Worm (Caenorhabditis elegans) whole organism, L4/young adult: Measurements from ENCODE around the gene C08F1.11.

Experiments used
- W03F9.2 ChIP-seq: fragments of 150-350 bp; optimal IDR thresholded peaks from 2 replicates; lab custom pipeline; 2014; ENCODE audit warnings: missing biosample characterization, missing genetic modification characterization
- dao-5 ChIP-seq: sonication (generic microtip); optimal IDR thresholded peaks from 2 replicates; lab custom pipeline; 2016; ENCODE audit warnings: missing genotype, missing genetic modification characterization, moderate library complexity, missing compliant biosample characterization
- him-1 ChIP-seq: sonication (generic microtip); optimal IDR thresholded peaks from 2 replicates; lab custom pipeline; 2016; ENCODE audit warnings: missing genotype, missing genetic modification reagents, missing genetic modification characterization, missing compliant biosample characterization

Gene C08F1.11

DNA sequence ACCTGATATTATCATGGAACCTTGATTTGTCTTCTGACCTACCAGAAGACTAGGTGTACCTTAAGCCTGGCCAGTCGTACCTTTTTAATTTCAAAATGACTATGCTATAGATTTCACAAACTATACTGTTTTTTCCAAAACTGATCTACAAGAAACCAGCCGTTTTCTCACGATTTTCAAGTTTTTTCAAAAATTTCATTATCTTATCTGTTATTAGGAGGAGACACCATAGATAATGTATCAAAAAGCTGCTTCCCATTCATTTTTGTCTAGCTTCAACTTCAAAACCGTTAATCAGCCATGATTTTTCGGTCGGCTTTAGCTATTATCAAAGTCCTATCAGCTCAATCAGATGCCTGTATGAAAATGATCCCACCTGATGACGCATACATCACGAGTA, 42.2 kb downstream of the C08F1.11 start, which contains the start of gene F36H5.12:
Gene F36H5.12 (plus strand): TSS at position 301 of the 400 bp plus-strand sequence.
- TF ChIP-seq W03F9.2 (tag; lab: Kevin White, UChicago) (no peak), dao-5 (tag; lab: Kevin White, UChicago) (no peak), him-1 (no peak)

DNA sequence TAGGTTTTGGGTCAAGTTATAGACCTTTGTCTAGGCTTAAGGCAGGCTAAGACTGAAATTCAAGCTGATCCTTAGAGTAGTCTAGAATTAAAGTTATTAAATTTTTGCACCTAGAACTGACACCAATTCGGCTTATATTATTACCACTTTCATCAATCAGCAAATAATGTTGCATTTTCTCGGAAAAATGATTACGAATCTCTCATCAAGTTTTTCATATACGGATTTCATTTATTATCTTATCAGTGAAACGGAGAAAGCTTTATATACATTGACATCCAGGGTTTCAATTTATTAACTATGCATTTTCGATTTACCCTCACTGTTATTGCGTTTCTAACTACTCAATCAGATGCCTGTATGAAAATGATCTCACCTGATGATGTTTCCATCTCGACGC, 43.5 kb downstream of the C08F1.11 start, which contains the start of gene K07G6.1:
Gene K07G6.1 (plus strand): TSS at position 301 of the 400 bp plus-strand sequence.
- TF ChIP-seq W03F9.2 (tag; lab: Kevin White, UChicago), result no peak
- TF ChIP-seq dao-5 (tag; lab: Kevin White, UChicago), result no peak
- no peak for TF ChIP-seq him-1

DNA sequence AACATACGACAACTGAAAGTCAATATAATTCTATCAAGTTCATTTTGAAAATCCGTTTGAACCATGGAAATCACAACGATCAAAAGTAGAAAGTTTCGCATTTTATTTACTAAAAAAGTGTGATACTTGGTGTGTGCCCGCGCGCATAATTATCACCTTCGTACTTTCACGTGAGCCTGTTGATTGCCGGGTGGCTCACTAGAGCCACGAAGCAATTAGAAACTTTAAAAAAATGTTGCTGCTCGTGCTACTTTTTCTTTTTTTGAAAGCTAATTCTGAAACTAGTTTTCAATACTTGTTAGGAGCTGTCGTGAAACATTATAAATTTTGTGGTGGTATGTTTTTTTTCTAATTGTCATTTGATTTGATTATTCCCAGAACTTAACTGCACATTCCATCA, 45.9 kb downstream of the C08F1.11 start, which contains the start of the genes irld-9 and irld-33:
Gene irld-9 (minus strand): TSS at position 101 of the 400 bp plus-strand sequence.
Gene irld-33 (plus strand): TSS at position 209 of the 400 bp plus-strand sequence.
- TF ChIP-seq W03F9.2 (tag; lab: Kevin White, UChicago) (no peak), dao-5 (tag; lab: Kevin White, UChicago) (no peak), him-1 (no peak)

DNA sequence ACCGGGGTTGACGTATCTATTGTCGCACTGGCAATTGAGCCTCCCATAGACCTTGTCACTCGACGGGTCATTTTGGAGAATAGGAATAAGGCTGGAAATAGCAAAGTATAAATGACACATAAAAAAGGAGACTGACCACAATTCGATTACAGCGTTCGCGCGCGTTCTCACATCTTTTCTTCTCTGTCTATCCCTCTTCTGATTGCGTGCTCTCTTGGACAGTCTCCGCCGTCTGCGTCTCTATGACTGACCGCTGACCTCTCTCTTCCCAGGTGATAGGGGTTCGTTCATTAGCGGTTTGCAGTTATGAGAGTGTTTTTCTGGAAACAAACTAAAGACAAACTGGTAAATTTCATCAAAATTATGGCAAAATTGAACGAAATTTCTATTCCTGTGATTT, 48.3 kb downstream of the C08F1.11 start, which contains the start of gene ceh-83:
Gene ceh-83 (minus strand): TSS at position 181 of the 400 bp plus-strand sequence.
- no peak for TF ChIP-seq W03F9.2 (tag; lab: Kevin White, UChicago)
- no peak for TF ChIP-seq him-1
- no peak for TF ChIP-seq dao-5 (tag; lab: Kevin White, UChicago)

DNA sequence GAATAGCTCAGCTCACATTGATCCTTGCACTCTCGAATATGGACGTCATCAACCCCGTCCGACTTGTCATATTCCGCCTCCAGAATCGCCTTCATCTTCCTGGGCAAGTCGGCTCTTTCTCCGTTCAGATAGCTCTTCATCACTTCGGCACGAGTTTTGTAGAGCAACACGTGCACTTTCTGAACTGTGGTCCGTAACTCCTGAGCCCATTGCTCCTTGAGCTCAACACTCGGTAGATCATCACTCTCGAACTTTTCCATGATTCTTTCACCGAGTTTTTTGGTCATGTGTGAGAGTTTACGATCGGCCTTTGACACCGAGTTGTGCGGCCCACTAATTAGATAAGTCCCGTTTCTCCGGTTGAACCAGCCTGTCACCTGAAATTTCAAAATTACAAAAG, 49.6 kb downstream of the C08F1.11 start:
- no peak for TF ChIP-seq dao-5 (tag; lab: Kevin White, UChicago)
- no peak for TF ChIP-seq him-1
- TF ChIP-seq W03F9.2 (tag; lab: Kevin White, UChicago), result no peak
